Worm (Caenorhabditis elegans) whole organism, late embryonic: ENCODE data around the gene lpr-2.

Source experiments
- C38D4.7 ChIP-seq: fragments of 200-800 bp; sonication (Bioruptor generic); optimal IDR thresholded peaks from 2 replicates; lab custom pipeline; 2018; ENCODE audit warnings: mild to moderate bottlenecking, missing genetic modification characterization, moderate library complexity, missing compliant biosample characterization
- K09A11.1 ChIP-seq: sonication (generic microtip); optimal IDR thresholded peaks from 2 replicates; lab custom pipeline; 2017; ENCODE audit warnings: antibody characterized with exemption, mild to moderate bottlenecking, missing genetic modification characterization, missing compliant biosample characterization; ENCODE audit not compliant: insufficient read depth
- ahr-1 ChIP-seq: sonication (generic microtip); optimal IDR thresholded peaks from 2 replicates; lab custom pipeline; 2016; ENCODE audit warnings: missing genetic modification characterization, missing compliant biosample characterization
- ama-1 ChIP-seq: fragments of 150-350 bp; optimal IDR thresholded peaks from 2 replicates; lab custom pipeline; 2014
- ceh-14 ChIP-seq: sonication (generic microtip); optimal IDR thresholded peaks from 2 replicates; lab custom pipeline; 2016; ENCODE audit warnings: missing genotype, missing genetic modification characterization, missing compliant biosample characterization
- ceh-18 ChIP-seq: sonication (generic microtip); optimal IDR thresholded peaks from 2 replicates; lab custom pipeline; 2016; ENCODE audit warnings: missing genetic modification characterization, missing compliant biosample characterization
- ceh-22 ChIP-seq: sonication (generic microtip); optimal IDR thresholded peaks from 2 replicates; lab custom pipeline; 2017; ENCODE audit warnings: missing biosample characterization, missing genetic modification characterization
- ceh-31 ChIP-seq: sonication (generic microtip); optimal IDR thresholded peaks from 2 replicates; lab custom pipeline; 2016; ENCODE audit warnings: missing genetic modification characterization, missing compliant biosample characterization
- ceh-34 ChIP-seq: sonication (generic microtip); optimal IDR thresholded peaks from 2 replicates; lab custom pipeline; 2016; ENCODE audit warnings: mild to moderate bottlenecking, missing genetic modification characterization, missing compliant biosample characterization
- ceh-48 ChIP-seq: sonication (generic microtip); optimal IDR thresholded peaks from 2 replicates; lab custom pipeline; 2016; ENCODE audit warnings: missing genetic modification characterization, inconsistent platforms, missing compliant biosample characterization
- ceh-6 ChIP-seq: fragments of 200-800 bp; sonication (Bioruptor generic); optimal IDR thresholded peaks from 2 replicates; lab custom pipeline; 2018; ENCODE audit warnings: mild to moderate bottlenecking, missing genetic modification characterization, missing compliant biosample characterization
- ceh-9 ChIP-seq: sonication (generic microtip); optimal IDR thresholded peaks from 2 replicates; lab custom pipeline; 2016; ENCODE audit warnings: mild to moderate bottlenecking, missing genetic modification characterization, inconsistent platforms, missing compliant biosample characterization
- che-1 ChIP-seq: sonication (generic microtip); optimal IDR thresholded peaks from 2 replicates; lab custom pipeline; 2016; ENCODE audit warnings: mild to moderate bottlenecking, missing genetic modification characterization, missing compliant biosample characterization
- dve-1 ChIP-seq: sonication (generic microtip); optimal IDR thresholded peaks from 2 replicates; lab custom pipeline; 2017; ENCODE audit warnings: antibody characterized with exemption, mild to moderate bottlenecking, missing genetic modification characterization, missing compliant biosample characterization
- elt-2 ChIP-seq: sonication (generic microtip); optimal IDR thresholded peaks from 2 replicates; lab custom pipeline; 2016; ENCODE audit warnings: missing genetic modification reagents, missing genetic modification characterization, missing compliant biosample characterization
- ets-4 ChIP-seq: sonication (generic microtip); optimal IDR thresholded peaks from 2 replicates; lab custom pipeline; 2016; ENCODE audit warnings: missing genetic modification characterization, missing compliant biosample characterization
- fkh-6 ChIP-seq: sonication (generic microtip); optimal IDR thresholded peaks from 2 replicates; lab custom pipeline; 2016; ENCODE audit warnings: missing genetic modification characterization, missing compliant biosample characterization
- hlh-13 ChIP-seq: fragments of 200-800 bp; sonication (Bioruptor generic); optimal IDR thresholded peaks from 2 replicates; lab custom pipeline; 2018; ENCODE audit warnings: mild to moderate bottlenecking, missing genetic modification characterization, missing compliant biosample characterization
- lin-11 ChIP-seq: fragments of 200-800 bp; sonication (Bioruptor generic); optimal IDR thresholded peaks from 2 replicates; lab custom pipeline; 2018; ENCODE audit warnings: mild to moderate bottlenecking, missing genetic modification characterization, missing compliant biosample characterization
- nfya-1 ChIP-seq: sonication (generic microtip); optimal IDR thresholded peaks from 2 replicates; lab custom pipeline; 2017; ENCODE audit warnings: missing genetic modification characterization, mild to moderate bottlenecking, missing compliant biosample characterization, antibody characterized with exemption, moderate library complexity
- nhr-11 ChIP-seq: fragments of 150-350 bp; optimal IDR thresholded peaks from 2 replicates; lab custom pipeline; 2014; ENCODE audit warnings: missing biosample characterization, missing genetic modification characterization
- nhr-232 ChIP-seq: sonication (generic microtip); optimal IDR thresholded peaks from 2 replicates; lab custom pipeline; 2016; ENCODE audit warnings: missing genetic modification characterization, missing compliant biosample characterization
- npax-4 ChIP-seq: sonication (generic microtip); optimal IDR thresholded peaks from 2 replicates; lab custom pipeline; 2016; ENCODE audit warnings: missing genetic modification characterization, missing compliant biosample characterization
- ref-2 ChIP-seq: sonication (generic microtip); optimal IDR thresholded peaks from 2 replicates; lab custom pipeline; 2016; ENCODE audit warnings: missing genetic modification characterization, missing compliant biosample characterization
- rnt-1 ChIP-seq: sonication (generic microtip); optimal IDR thresholded peaks from 2 replicates; lab custom pipeline; 2016; ENCODE audit warnings: missing genetic modification characterization, missing compliant biosample characterization
- tbx-2 ChIP-seq: sonication (generic microtip); optimal IDR thresholded peaks from 2 replicates; lab custom pipeline; 2016; ENCODE audit warnings: missing genetic modification characterization, missing compliant biosample characterization
- unc-3 ChIP-seq, 2 experiments: fragments of 200-800 bp in 1 of 2; sonication (Bioruptor generic) in 1 of 2; sonication (generic microtip) in 1 of 2; conservative IDR thresholded peaks in 1 of 2; optimal IDR thresholded peaks in 1 of 2; 2 replicates each; pipeline versions ENCODE4 v1.3.6 to Lab custom; 2016 to 2022; ENCODE audit warnings: missing compliant biosample characterization in 2 of 2, missing genetic modification characterization in 2 of 2, missing genetic modification reagents in 1 of 2
- unc-42 ChIP-seq: sonication (generic microtip); optimal IDR thresholded peaks from 2 replicates; lab custom pipeline; 2016; ENCODE audit warnings: missing genotype, missing genetic modification characterization, missing compliant biosample characterization
- unc-55 ChIP-seq: sonication (generic microtip); optimal IDR thresholded peaks from 2 replicates; lab custom pipeline; 2017; ENCODE audit warnings: missing biosample characterization, missing genetic modification reagents, missing genetic modification characterization
- unc-86 ChIP-seq: sonication (generic microtip); optimal IDR thresholded peaks from 2 replicates; lab custom pipeline; 2016; ENCODE audit warnings: missing genetic modification characterization, missing compliant biosample characterization

The lpr-2 gene

DNA sequence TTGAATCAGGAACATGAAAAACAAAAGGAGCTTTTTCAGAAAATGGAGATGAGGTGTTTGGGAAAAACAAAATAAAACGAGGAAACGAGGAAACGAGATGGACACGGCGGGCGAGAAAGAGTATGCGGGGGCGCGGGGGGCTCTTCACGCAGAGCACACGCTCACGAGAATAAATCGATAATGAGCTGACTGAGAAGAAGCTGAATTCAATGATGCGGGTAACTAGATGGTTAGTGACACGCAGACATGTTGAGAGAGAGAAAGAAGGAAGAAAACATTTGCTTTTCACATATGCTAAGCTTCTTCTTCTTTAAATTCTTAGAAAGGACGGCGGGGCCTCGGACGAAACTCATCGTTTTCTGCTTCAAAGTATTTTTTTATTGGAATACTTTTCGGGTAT, 13.5 kb upstream of the lpr-2 start:
- TF ChIP-seq ref-2 (tag; lab: Kevin White, UChicago): no peak
- TF ChIP-seq ama-1 (lab: Kevin White, UChicago): no peak
- TF ChIP-seq ceh-48 (tag; lab: Kevin White, UChicago): peak; percentile 95
- no peak for TF ChIP-seq ceh-9 (tag; lab: Kevin White, UChicago)
- TF ChIP-seq ceh-34 (tag; lab: Kevin White, UChicago): peak; percentile 29
- peak; percentile 3 for TF ChIP-seq unc-86
- peak; percentile 68 for TF ChIP-seq ceh-31
- peak; percentile 51 for TF ChIP-seq tbx-2 (tag; lab: Kevin White, UChicago)
- TF ChIP-seq ceh-18 (tag; lab: Kevin White, UChicago): peak; percentile 47
- TF ChIP-seq C38D4.7 (GFP tag; lab: Kevin White, UChicago): no peak
- peak; percentile 47 for TF ChIP-seq nfya-1 (tag; lab: Kevin White, UChicago)
- TF ChIP-seq ets-4 (tag; lab: Kevin White, UChicago): no peak
- no peak for TF ChIP-seq unc-3 (GFP tag; conservative IDR thresholded peaks at IDR 0.05; lab: Robert Waterston, UW)
- no peak for TF ChIP-seq unc-3 (tag; optimal IDR thresholded peaks at IDR 0.05; lab: Kevin White, UChicago)
- TF ChIP-seq dve-1 (tag; lab: Kevin White, UChicago): no peak
- TF ChIP-seq unc-42: peak; percentile 92

DNA sequence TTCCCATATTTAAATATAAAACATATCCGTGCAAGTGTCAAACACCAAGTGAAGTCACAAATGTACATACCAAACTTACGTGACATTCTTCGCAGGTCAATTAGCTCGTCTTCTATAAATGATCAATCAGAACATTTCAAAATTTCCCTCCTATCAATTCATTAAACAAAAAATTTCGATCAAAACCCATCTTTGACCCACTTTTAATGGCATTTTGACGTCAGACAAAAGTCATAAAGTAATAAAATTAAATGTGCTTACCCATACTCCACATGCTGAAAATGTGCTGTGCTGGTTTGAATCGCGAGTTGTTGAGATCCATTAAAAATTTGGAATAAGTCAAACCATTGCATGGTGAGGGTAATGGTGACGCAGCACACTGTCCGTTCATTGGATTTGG, 9.2 kb upstream of the lpr-2 start:
- TF ChIP-seq fkh-6 (tag; lab: Kevin White, UChicago) (no peak), che-1 (tag; lab: Kevin White, UChicago) (no peak), unc-3 (GFP tag; conservative IDR thresholded peaks at IDR 0.05; lab: Robert Waterston, UW) (no peak), unc-3 (tag; optimal IDR thresholded peaks at IDR 0.05; lab: Kevin White, UChicago) (no peak), ceh-34 (tag; lab: Kevin White, UChicago) (no peak), ref-2 (tag; lab: Kevin White, UChicago) (no peak), ceh-9 (tag; lab: Kevin White, UChicago) (no peak)

ce11 chrIV:11771064-11771463, 8.0 kb upstream of the lpr-2 start:
- peak; percentile 34 for TF ChIP-seq elt-2 (tag; lab: Kevin White, UChicago)
- TF ChIP-seq dve-1 (tag; lab: Kevin White, UChicago): no peak

DNA sequence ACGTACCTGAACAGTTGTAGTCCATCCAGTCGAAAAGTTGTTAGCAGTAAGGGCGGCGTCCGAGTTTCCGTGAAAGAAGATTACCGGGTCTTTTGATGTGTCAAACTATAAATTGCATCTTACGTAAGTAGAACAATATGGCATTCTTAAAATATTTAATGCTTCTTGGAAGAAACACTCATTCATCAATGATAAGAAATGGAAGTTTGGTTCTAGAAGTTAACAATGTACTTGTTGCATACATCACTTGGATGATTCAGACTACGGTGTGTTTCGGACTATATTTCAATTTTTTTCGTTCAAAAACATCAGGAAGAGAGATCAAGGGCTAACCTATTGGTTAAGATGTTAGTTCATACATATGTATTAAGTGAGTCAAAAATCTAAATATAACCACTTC, 6.9 kb upstream of the lpr-2 start:
- TF ChIP-seq ceh-6 (GFP tag; lab: Kevin White, UChicago) (no peak), ceh-14 (tag; lab: Kevin White, UChicago) (no peak), rnt-1 (tag; lab: Kevin White, UChicago) (no peak), nhr-232 (tag; lab: Kevin White, UChicago) (no peak)

ce11 chrIV:11773692-11774225, 5.3 kb upstream of the lpr-2 start, which contains the start of gene lips-5:
Gene lips-5 (minus strand): TSS chrIV:11773742.
- TF ChIP-seq unc-55 (no peak), hlh-13 (GFP tag; lab: Kevin White, UChicago) (no peak), npax-4 (no peak), K09A11.1 (tag; lab: Kevin White, UChicago) (no peak)

- TF ChIP-seq K09A11.1 (tag; lab: Kevin White, UChicago) (no peak), unc-42 (peak; percentile 19), unc-55 (no peak)
Observed at ce11 chrIV:11776968-11777467, 2.0 kb upstream of the lpr-2 start.

DNA sequence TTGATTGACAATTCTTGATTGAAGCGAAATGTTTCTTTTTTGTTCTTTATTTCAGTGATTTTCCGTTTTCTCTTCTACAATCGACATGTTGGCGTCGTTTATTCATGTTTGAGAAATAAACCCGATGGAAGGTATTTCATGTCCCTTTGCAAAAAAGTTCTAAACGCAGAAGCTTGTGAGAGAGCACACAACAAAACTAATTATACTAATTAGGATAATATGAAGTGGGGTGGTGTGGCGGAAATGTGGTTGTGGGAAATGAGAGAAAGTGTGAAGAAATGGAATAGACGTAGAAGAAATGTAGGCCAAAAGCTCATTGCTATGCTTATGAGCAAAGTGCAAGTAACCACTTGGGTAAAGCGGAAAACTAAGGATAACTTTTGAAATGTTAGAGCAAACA, 3.8 kb downstream of the lpr-2 start:
- no peak for TF ChIP-seq lin-11 (tag; lab: Kevin White, UChicago)
- TF ChIP-seq ahr-1 (tag; lab: Kevin White, UChicago): no peak
- no peak for TF ChIP-seq ceh-22
- no peak for TF ChIP-seq nhr-11 (tag; lab: Kevin White, UChicago)
- peak; percentile 89 for TF ChIP-seq unc-42
- TF ChIP-seq hlh-13 (GFP tag; lab: Kevin White, UChicago): no peak
